Worm (Caenorhabditis elegans) whole organism, L1 larva: ENCODE measurements around the gene C50F7.6.

Experiments
- C34B4.2 ChIP-seq: sonication (generic microtip); optimal IDR thresholded peaks from 2 replicates; lab custom pipeline; 2017; ENCODE audit warnings: mild to moderate bottlenecking, missing genetic modification characterization, missing compliant biosample characterization
- Y116A8C.19 ChIP-seq: sonication (generic microtip); optimal IDR thresholded peaks from 2 replicates; lab custom pipeline; 2016; ENCODE audit warnings: missing compliant biosample characterization, missing genetic modification characterization, borderline replicate concordance
- aha-1 ChIP-seq: fragments of 150-350 bp; optimal IDR thresholded peaks from 2 replicates; lab custom pipeline; 2014; ENCODE audit warnings: missing biosample characterization, missing genetic modification characterization
- alr-1 ChIP-seq: fragments of 200-800 bp; sonication (Bioruptor generic); optimal IDR thresholded peaks from 2 replicates; lab custom pipeline; 2018; ENCODE audit warnings: borderline replicate concordance, mild to moderate bottlenecking, missing genetic modification characterization, missing compliant biosample characterization
- aly-2 ChIP-seq: fragments of 150-350 bp; optimal IDR thresholded peaks from 2 replicates; lab custom pipeline; 2014; ENCODE audit warnings: missing biosample characterization, missing genetic modification characterization
- ama-1 ChIP-seq: fragments of 150-350 bp; optimal IDR thresholded peaks from 2 replicates; lab custom pipeline; 2014
- ceh-88 ChIP-seq: fragments of 200-800 bp; sonication (Bioruptor generic); IDR thresholded peaks from 2 replicates; pipeline ENCODE4 v1.3.6; 2022; ENCODE audit warnings: missing genetic modification characterization, missing compliant biosample characterization
- dpl-1 ChIP-seq, 3 experiments: fragments of 150-350 bp in 2 of 3; sonication (generic microtip) in 1 of 3; optimal IDR thresholded peaks; 2 replicates each; lab custom pipeline; 2014 to 2017; ENCODE audit warnings: missing biosample characterization in 3 of 3, missing genetic modification characterization in 3 of 3, missing genetic modification reagents in 3 of 3
- efl-1 ChIP-seq, 4 experiments: fragments of 150-350 bp; optimal IDR thresholded peaks in 3 of 4; peaks in 1 of 4; 1 replicate in 1 of 4; 2 replicates in 3 of 4; lab custom pipeline; 2014; ENCODE audit warnings: missing biosample characterization in 2 of 4, missing genetic modification characterization in 2 of 4, missing genetic modification reagents in 2 of 4
- egl-27 ChIP-seq, 2 experiments: fragments of 150-350 bp in 1 of 2; sonication (generic microtip); optimal IDR thresholded peaks; 3 replicates each; lab custom pipeline; 2017 to 2018; ENCODE audit warnings: missing biosample characterization in 2 of 2, missing genetic modification characterization in 2 of 2, missing genetic modification reagents in 2 of 2
- elt-2 ChIP-seq: sonication (generic microtip); optimal IDR thresholded peaks from 2 replicates; lab custom pipeline; 2016; ENCODE audit warnings: missing genetic modification characterization, mild to moderate bottlenecking, inconsistent platforms, missing compliant biosample characterization, missing genetic modification reagents
- elt-3 ChIP-seq, 6 experiments: fragments of 150-350 bp in 1 of 6; sonication (generic microtip); optimal IDR thresholded peaks; 2 replicates each; lab custom pipeline; 2017 to 2018; ENCODE audit warnings: missing biosample characterization in 6 of 6, missing genetic modification characterization in 6 of 6, inconsistent platforms in 1 of 6
- ets-5 ChIP-seq: fragments of 200-800 bp; sonication (Bioruptor generic); IDR thresholded peaks from 2 replicates; pipeline ENCODE4 v1.3.6; 2022; ENCODE audit warnings: missing genetic modification characterization, missing compliant biosample characterization
- fkh-10 ChIP-seq: sonication (generic microtip); optimal IDR thresholded peaks from 2 replicates; lab custom pipeline; 2017; ENCODE audit warnings: missing biosample characterization, missing genetic modification reagents, missing genetic modification characterization
- hlh-17 ChIP-seq: fragments of 200-800 bp; sonication (Bioruptor generic); optimal IDR thresholded peaks from 2 replicates; lab custom pipeline; 2018; ENCODE audit warnings: missing genetic modification characterization, mild to moderate bottlenecking, missing compliant biosample characterization, moderate library complexity, borderline replicate concordance
- hlh-4 ChIP-seq: sonication (generic microtip); optimal IDR thresholded peaks from 2 replicates; lab custom pipeline; 2016; ENCODE audit warnings: mild to moderate bottlenecking, missing genetic modification characterization, missing compliant biosample characterization
- jun-1 ChIP-seq: fragments of 150-350 bp; optimal IDR thresholded peaks from 2 replicates; lab custom pipeline; 2014; ENCODE audit warnings: missing biosample characterization, missing genetic modification reagents, missing genetic modification characterization
- lin-14 ChIP-seq: fragments of 200-800 bp; sonication (Bioruptor generic); optimal IDR thresholded peaks from 2 replicates; lab custom pipeline; 2018; ENCODE audit warnings: mild to moderate bottlenecking, missing genetic modification characterization, moderate library complexity, missing compliant biosample characterization
- lin-15B ChIP-seq: fragments of 150-350 bp; sonication (generic microtip); optimal IDR thresholded peaks from 3 replicates; lab custom pipeline; 2014; ENCODE audit warnings: missing biosample characterization, missing genetic modification characterization
- lin-35 ChIP-seq, 2 experiments: fragments of 150-350 bp; optimal IDR thresholded peaks; 2 replicates each; lab custom pipeline; 2014; ENCODE audit warnings: missing biosample characterization in 2 of 2, missing genetic modification characterization in 2 of 2, missing genetic modification reagents in 2 of 2
- mef-2 ChIP-seq: fragments of 150-350 bp; optimal IDR thresholded peaks from 2 replicates; lab custom pipeline; 2014; ENCODE audit warnings: missing biosample characterization, missing genetic modification characterization
- mep-1 ChIP-seq: fragments of 150-350 bp; optimal IDR thresholded peaks from 2 replicates; lab custom pipeline; 2014; ENCODE audit warnings: missing biosample characterization, missing genetic modification characterization
- nhr-12 ChIP-seq: sonication (generic microtip); optimal IDR thresholded peaks from 2 replicates; lab custom pipeline; 2017; ENCODE audit warnings: missing biosample characterization, missing genetic modification characterization
- nhr-19 ChIP-seq: fragments of 200-800 bp; sonication (Bioruptor generic); conservative IDR thresholded peaks from 2 replicates; pipeline ENCODE4 v1.3.6; 2022; ENCODE audit warnings: missing genetic modification characterization, missing compliant biosample characterization
- nhr-20 ChIP-seq: sonication (generic microtip); optimal IDR thresholded peaks from 2 replicates; lab custom pipeline; 2016; ENCODE audit warnings: mild to moderate bottlenecking, missing genetic modification characterization, missing compliant biosample characterization
- nhr-28 ChIP-seq: fragments of 150-350 bp; optimal IDR thresholded peaks from 2 replicates; lab custom pipeline; 2014; ENCODE audit warnings: missing biosample characterization, missing genetic modification characterization
- nhr-71 ChIP-seq: sonication (generic microtip); optimal IDR thresholded peaks from 2 replicates; lab custom pipeline; 2016; ENCODE audit warnings: mild to moderate bottlenecking, missing genetic modification characterization, moderate library complexity, missing compliant biosample characterization
- nhr-77 ChIP-seq: fragments of 150-350 bp; optimal IDR thresholded peaks from 2 replicates; lab custom pipeline; 2014; ENCODE audit warnings: missing biosample characterization, missing genetic modification characterization
- nhr-85 ChIP-seq: sonication (generic microtip); peaks from one replicate; lab custom pipeline; 2016; ENCODE audit warnings: missing genetic modification characterization, inconsistent platforms, missing compliant biosample characterization
- pax-3 ChIP-seq: fragments of 200-800 bp; sonication (Bioruptor generic); optimal IDR thresholded peaks from 2 replicates; lab custom pipeline; 2018; ENCODE audit warnings: mild to moderate bottlenecking, missing genetic modification characterization, moderate library complexity, missing compliant biosample characterization
- pqm-1 ChIP-seq: sonication (generic microtip); optimal IDR thresholded peaks from 3 replicates; lab custom pipeline; 2017; ENCODE audit warnings: missing biosample characterization, missing genetic modification characterization
- rnt-1 ChIP-seq: sonication (generic microtip); optimal IDR thresholded peaks from 2 replicates; lab custom pipeline; 2016; ENCODE audit warnings: mild to moderate bottlenecking, missing genetic modification characterization, moderate library complexity, missing compliant biosample characterization
- snpc-4 ChIP-seq: fragments of 150-350 bp; optimal IDR thresholded peaks from 2 replicates; lab custom pipeline; 2014; ENCODE audit warnings: missing biosample characterization, missing genetic modification characterization
- snu-23 ChIP-seq: sonication (generic microtip); optimal IDR thresholded peaks from 2 replicates; lab custom pipeline; 2016; ENCODE audit warnings: missing genetic modification characterization, missing compliant biosample characterization
- sptf-1 ChIP-seq: fragments of 150-350 bp; optimal IDR thresholded peaks from 2 replicates; lab custom pipeline; 2014; ENCODE audit warnings: missing biosample characterization, missing genetic modification characterization
- tbx-2 ChIP-seq: sonication (generic microtip); optimal IDR thresholded peaks from 2 replicates; lab custom pipeline; 2016; ENCODE audit warnings: missing genetic modification characterization, missing compliant biosample characterization
- tlp-1 ChIP-seq: fragments of 150-350 bp; optimal IDR thresholded peaks from 2 replicates; lab custom pipeline; 2014; ENCODE audit warnings: missing biosample characterization, missing genetic modification characterization
- unc-30 ChIP-seq: sonication (generic microtip); optimal IDR thresholded peaks from 2 replicates; lab custom pipeline; 2017; ENCODE audit warnings: missing biosample characterization, missing genetic modification characterization
- vab-15 ChIP-seq: sonication (generic microtip); optimal IDR thresholded peaks from 2 replicates; lab custom pipeline; 2017; ENCODE audit warnings: missing genotype, mild to moderate bottlenecking, missing genetic modification characterization, missing compliant biosample characterization
- xbp-1 ChIP-seq: sonication (generic microtip); optimal IDR thresholded peaks from 2 replicates; lab custom pipeline; 2016; ENCODE audit warnings: missing genetic modification characterization, missing compliant biosample characterization

C50F7.6 gene

ce11 chrIV:7723555-7723954, 556 bp upstream of the C50F7.6 start:
- no peak for TF ChIP-seq unc-30 (tag; lab: Kevin White, UChicago)
- TF ChIP-seq rnt-1 (tag; lab: Kevin White, UChicago) = peak; percentile 41
- TF ChIP-seq mep-1 = no peak
- TF ChIP-seq nhr-71 (tag; lab: Kevin White, UChicago) = peak; percentile 16

ce11 chrIV:7717916-7718315, 5.1 kb downstream of the C50F7.6 start, which contains the start of gene F33D4.6:
TSS of gene F33D4.6 (minus strand) at chrIV:7718016.
- TF ChIP-seq unc-30 (tag; lab: Kevin White, UChicago) = no peak
- TF ChIP-seq sptf-1 (tag; lab: Kevin White, UChicago) = no peak
- no peak for TF ChIP-seq lin-35 (GFP tag; optimal IDR thresholded peaks at IDR 0.05; lab: Kevin White, UChicago)
- TF ChIP-seq ceh-88 (GFP tag; lab: Robert Waterston, UW) = no peak
- no peak for TF ChIP-seq nhr-71 (tag; lab: Kevin White, UChicago)
- no peak for TF ChIP-seq vab-15
- no peak for TF ChIP-seq nhr-77 (tag; lab: Kevin White, UChicago)
- no peak for TF ChIP-seq nhr-12 (tag; lab: Kevin White, UChicago)
- TF ChIP-seq mef-2 (tag; lab: Kevin White, UChicago) = no peak
- no peak for TF ChIP-seq dpl-1 (GFP tag; optimal IDR thresholded peaks at IDR 0.05; lab: Kevin White, UChicago)
- TF ChIP-seq nhr-28 (tag; lab: Kevin White, UChicago) = no peak
- TF ChIP-seq jun-1 (tag; lab: Kevin White, UChicago) = no peak
- no peak for TF ChIP-seq alr-1 (tag; lab: Kevin White, UChicago)
- TF ChIP-seq Y116A8C.19 (tag; lab: Kevin White, UChicago) = no peak
- TF ChIP-seq lin-15B (tag; lab: Kevin White, UChicago) = no peak
- TF ChIP-seq aha-1 (tag; lab: Kevin White, UChicago) = no peak
- TF ChIP-seq C34B4.2 (tag; lab: Kevin White, UChicago) = no peak
- TF ChIP-seq elt-3 (tag; optimal IDR thresholded peaks at IDR 0.05; lab: Kevin White, UChicago) = no peak
- TF ChIP-seq hlh-17 = no peak

- TF ChIP-seq sptf-1 (tag; lab: Kevin White, UChicago) = no peak
- TF ChIP-seq tbx-2 (tag; lab: Kevin White, UChicago) = no peak
- no peak for TF ChIP-seq ets-5 (GFP tag; lab: Robert Waterston, UW)
- no peak for TF ChIP-seq xbp-1 (tag; lab: Kevin White, UChicago)
- TF ChIP-seq elt-2 = peak; percentile 41
- TF ChIP-seq, all 84 proteins: peak for 1
Measured at ce11 chrIV:7712252-7712651, 10.7 kb downstream of the C50F7.6 start.

- TF ChIP-seq snu-23 (GFP tag; lab: Kevin White, UChicago) = no peak
- TF ChIP-seq fkh-10 (GFP tag; lab: Kevin White, UChicago) = no peak
- no peak for TF ChIP-seq lin-14 (GFP tag; lab: Kevin White, UChicago)
- TF ChIP-seq tlp-1 = peak; percentile 21
- no peak for TF ChIP-seq nhr-19 (GFP tag; lab: Robert Waterston, UW)
- TF ChIP-seq nhr-20 = peak; percentile 5
- no peak for TF ChIP-seq rnt-1 (tag; lab: Kevin White, UChicago)
- peak; percentile 4 for TF ChIP-seq pax-3 (tag; lab: Kevin White, UChicago)
- no peak for TF ChIP-seq ets-5 (GFP tag; lab: Robert Waterston, UW)
- no peak for TF ChIP-seq ceh-88 (GFP tag; lab: Robert Waterston, UW)
- TF ChIP-seq snpc-4 (tag; lab: Kevin White, UChicago) = no peak
- TF ChIP-seq lin-35 (GFP tag; optimal IDR thresholded peaks at IDR 0.05; lab: Kevin White, UChicago) = peak in 1 of 2 experiments; percentile 47
- peak; percentile 95 for TF ChIP-seq elt-2
- no peak for TF ChIP-seq efl-1 (optimal IDR thresholded peaks at IDR 0.05; lab: Kevin White, UChicago)
- peak in 1 of 2 experiments; percentile 36 for TF ChIP-seq efl-1 (GFP tag; optimal IDR thresholded peaks at IDR 0.05 in 1 of 2; lab: Kevin White, UChicago)
- peak; percentile 33 for TF ChIP-seq pqm-1 (tag; lab: Kevin White, UChicago)
- TF ChIP-seq egl-27 (tag; optimal IDR thresholded peaks at IDR 0.05; lab: Kevin White, UChicago) = no peak
- no peak for TF ChIP-seq aly-2 (tag; lab: Kevin White, UChicago)
- TF ChIP-seq hlh-4 (tag; lab: Kevin White, UChicago) = no peak
- peak; percentile 23 for TF ChIP-seq nhr-71 (tag; lab: Kevin White, UChicago)
- peak; percentile 14 for TF ChIP-seq nhr-85
- no peak for TF ChIP-seq ama-1 (lab: Kevin White, UChicago)
- TF ChIP-seq jun-1 (tag; lab: Kevin White, UChicago) = peak; percentile 43
- TF ChIP-seq, all 84 proteins: peak for 10
Measured at ce11 chrIV:7710824-7711223, 12.2 kb downstream of the C50F7.6 start, which contains the start of gene nhr-8. TSS of gene nhr-8 (plus strand) at chrIV:7710983.
